Fruit fly (Drosophila melanogaster) Kc167 (cell line): ENCODE results near the gene Eip63E.

Source experiments
- Sin3A ChIP-seq: fragments of >200 bp; optimal IDR thresholded peaks from 2 replicates; lab custom pipeline; 2018; ENCODE audit warnings: missing external identifiers
- psq ChIP-seq: fragments of >200 bp; optimal IDR thresholded peaks from 2 replicates; lab custom pipeline; 2017; ENCODE audit warnings: missing external identifiers
- ttk ChIP-seq: sonication (Bioruptor generic); optimal IDR thresholded peaks from 2 replicates; lab custom pipeline; 2017; ENCODE audit warnings: missing external identifiers

- no peak for TF ChIP-seq Sin3A (lab: Kevin White, UChicago)
- no peak for TF ChIP-seq psq (lab: Kevin White, UChicago)
- TF ChIP-seq ttk (lab: Kevin White, UChicago), result no peak
These were observed 49.4 kb upstream of the Eip63E start, which contains the start of gene CycJ for dm6 chr3L:3466200-3466599.
